Fruit fly (Drosophila melanogaster) whole organism: Measurements from ENCODE around the gene CG13833.

ENCODE experiments used
- CG8478 ChIP-seq: fragments of >200 bp; optimal IDR thresholded peaks from 2 replicates; lab custom pipeline; 2018; ENCODE audit warnings: inconsistent platforms
- Dll ChIP-seq: fragments of >200 bp; optimal IDR thresholded peaks from 2 replicates; lab custom pipeline; 2017
- EcR ChIP-seq, 2 experiments: fragments of >200 bp; optimal IDR thresholded peaks; 2 replicates each; lab custom pipeline; 2017; ENCODE audit warnings: missing biosample characterization in 2 of 2, missing genetic modification characterization in 2 of 2, missing genetic modification reagents in 2 of 2
- pan ChIP-seq: fragments of >200 bp; optimal IDR thresholded peaks from 2 replicates; lab custom pipeline; 2017
- psq ChIP-seq: fragments of >200 bp; optimal IDR thresholded peaks from 2 replicates; lab custom pipeline; 2017
- usp ChIP-seq: fragments of >200 bp; optimal IDR thresholded peaks from 2 replicates; lab custom pipeline; 2017; ENCODE audit warnings: missing biosample characterization, missing genetic modification characterization, mixed read lengths

dm6 chr3R:23004161-23004560, 31.2 kb downstream of the CG13833 start:
- TF ChIP-seq pan: no peak
- no peak for TF ChIP-seq CG8478 (lab: Kevin White, UChicago)
- TF ChIP-seq psq: no peak
- no peak for TF ChIP-seq usp
- no peak for TF ChIP-seq Dll (lab: Kevin White, UChicago)
- no peak for TF ChIP-seq EcR (GFP tag; optimal IDR thresholded peaks at IDR 0.05; lab: Kevin White, UChicago)
